Fruit fly (Drosophila melanogaster) whole organism, embryonic: ENCODE results near the gene mib1.

Experiments used
- Adf1 ChIP-seq: fragments of 200-800 bp; sonication (Bioruptor generic); IDR thresholded peaks from 2 replicates; pipeline ENCODE4 v1.3.6; 2022; ENCODE audit warnings: missing biosample characterization, missing genetic modification characterization
- B-H2 ChIP-seq: fragments of 200-800 bp; sonication (Bioruptor generic); optimal IDR thresholded peaks from 2 replicates; lab custom pipeline; 2018; ENCODE audit warnings: missing biosample characterization, mild to moderate bottlenecking, missing genetic modification characterization
- CG10431 ChIP-seq: fragments of 200-800 bp; sonication (Bioruptor generic); optimal IDR thresholded peaks from 3 replicates; lab custom pipeline; 2018; ENCODE audit warnings: missing biosample characterization, mild to moderate bottlenecking, missing genetic modification characterization
- CG10565 ChIP-seq: fragments of 200-800 bp; sonication (Bioruptor generic); optimal IDR thresholded peaks from 3 replicates; lab custom pipeline; 2016; ENCODE audit warnings: missing biosample characterization, mild to moderate bottlenecking, missing genetic modification characterization
- CG14050 ChIP-seq: fragments of 200-800 bp; sonication (Bioruptor generic); IDR thresholded peaks from 3 replicates; pipeline ENCODE4 v1.3.6; 2022; ENCODE audit warnings: missing biosample characterization, missing genetic modification characterization
- CG14441 ChIP-seq: fragments of 200-800 bp; sonication (Bioruptor generic); IDR thresholded peaks from 2 replicates; pipeline ENCODE4 v1.3.6; 2022; ENCODE audit warnings: missing biosample characterization, missing genetic modification characterization
- CG15601 ChIP-seq: fragments of 200-800 bp; sonication (Bioruptor generic); optimal IDR thresholded peaks from 3 replicates; lab custom pipeline; 2019; ENCODE audit warnings: missing biosample characterization, mild to moderate bottlenecking, missing genetic modification characterization, moderate library complexity
- CG15696 ChIP-seq: fragments of 200-800 bp; sonication (Bioruptor generic); optimal IDR thresholded peaks from 2 replicates; lab custom pipeline; 2019; ENCODE audit warnings: missing biosample characterization, mild to moderate bottlenecking, missing genetic modification characterization, moderate library complexity
- CG17802 ChIP-seq: fragments of 200-800 bp; sonication (Bioruptor generic); optimal IDR thresholded peaks from 2 replicates; lab custom pipeline; 2018; ENCODE audit warnings: missing biosample characterization, mild to moderate bottlenecking, missing genetic modification characterization, moderate library complexity
- CG33557 ChIP-seq: fragments of 200-800 bp; sonication (Bioruptor generic); optimal IDR thresholded peaks from 2 replicates; lab custom pipeline; 2019; ENCODE audit warnings: missing biosample characterization, mild to moderate bottlenecking, missing genetic modification characterization, moderate library complexity
- CG4707 ChIP-seq: fragments of 200-800 bp; sonication (Bioruptor generic); optimal IDR thresholded peaks from 2 replicates; lab custom pipeline; 2018; ENCODE audit warnings: missing biosample characterization, mild to moderate bottlenecking, missing genetic modification characterization, moderate library complexity
- CG4820 ChIP-seq: fragments of 200-800 bp; sonication (Bioruptor generic); optimal IDR thresholded peaks from 3 replicates; lab custom pipeline; 2016; ENCODE audit warnings: missing biosample characterization, missing genetic modification characterization
- CG6272 ChIP-seq: fragments of 200-800 bp; sonication (Bioruptor generic); IDR thresholded peaks from 2 replicates; pipeline ENCODE4 v1.3.6; 2022; ENCODE audit warnings: missing biosample characterization, missing genetic modification characterization
- CG6654 ChIP-seq: fragments of 200-800 bp; sonication (Bioruptor generic); optimal IDR thresholded peaks from 2 replicates; lab custom pipeline; 2017; ENCODE audit warnings: missing biosample characterization, mild to moderate bottlenecking, missing genetic modification characterization
- CG7357 ChIP-seq: fragments of 200-800 bp; sonication (Bioruptor generic); IDR thresholded peaks from 3 replicates; pipeline ENCODE4 v1.3.6; 2022; ENCODE audit warnings: missing biosample characterization, missing genetic modification characterization
- CG7987 ChIP-seq: fragments of 200-800 bp; sonication (Bioruptor generic); optimal IDR thresholded peaks from 2 replicates; lab custom pipeline; 2018; ENCODE audit warnings: missing biosample characterization, mild to moderate bottlenecking, missing genetic modification characterization, moderate library complexity
- CG9609 ChIP-seq: fragments of 200-800 bp; sonication (Bioruptor generic); optimal IDR thresholded peaks from 3 replicates; lab custom pipeline; 2016; ENCODE audit warnings: missing biosample characterization, missing genetic modification characterization
- Chrac-16 ChIP-seq: fragments of 200-800 bp; sonication (Bioruptor generic); optimal IDR thresholded peaks from 3 replicates; lab custom pipeline; 2016; ENCODE audit warnings: missing biosample characterization, missing genetic modification characterization
- D19A ChIP-seq: fragments of 200-800 bp; optimal IDR thresholded peaks from 3 replicates; lab custom pipeline; 2019; ENCODE audit warnings: missing biosample characterization, mild to moderate bottlenecking, missing genetic modification characterization, moderate library complexity
- Dp ChIP-seq: fragments of 200-800 bp; sonication (Bioruptor generic); optimal IDR thresholded peaks from 2 replicates; lab custom pipeline; 2018; ENCODE audit warnings: missing biosample characterization, mild to moderate bottlenecking, missing genetic modification characterization, moderate library complexity
- Ets65A ChIP-seq: fragments of 200-800 bp; sonication (Bioruptor generic); peaks from one replicate; lab custom pipeline; 2016; ENCODE audit warnings: missing biosample characterization, missing genetic modification characterization
- Fer1 ChIP-seq: fragments of 200-800 bp; sonication (Bioruptor generic); optimal IDR thresholded peaks from 2 replicates; lab custom pipeline; 2017; ENCODE audit warnings: missing biosample characterization, mild to moderate bottlenecking, missing genetic modification characterization
- H2.0 ChIP-seq: fragments of 200-800 bp; sonication (Bioruptor generic); IDR thresholded peaks from 2 replicates; pipeline ENCODE4 v1.3.6; 2022; ENCODE audit warnings: missing biosample characterization, missing genetic modification characterization
- HmgD ChIP-seq: fragments of 200-800 bp; sonication (Bioruptor generic); optimal IDR thresholded peaks from 3 replicates; lab custom pipeline; 2016; ENCODE audit warnings: missing biosample characterization, missing genetic modification characterization
- Lim3 ChIP-seq: fragments of 200-800 bp; sonication (Bioruptor generic); IDR thresholded peaks from 2 replicates; pipeline ENCODE4 v1.3.6; 2022; ENCODE audit warnings: missing biosample characterization, missing genetic modification characterization
- NC2α ChIP-seq: fragments of 200-800 bp; sonication (Bioruptor generic); optimal IDR thresholded peaks from 2 replicates; lab custom pipeline; 2016; ENCODE audit warnings: missing biosample characterization, missing genetic modification characterization
- NC2β ChIP-seq: fragments of 200-800 bp; sonication (Bioruptor generic); optimal IDR thresholded peaks from 2 replicates; lab custom pipeline; 2016; ENCODE audit warnings: missing biosample characterization, missing genetic modification characterization
- Pdp1 ChIP-seq, 2 experiments: fragments of 200-800 bp; sonication (Bioruptor generic); optimal IDR thresholded peaks; 3 replicates each; lab custom pipeline; 2016; ENCODE audit warnings: missing biosample characterization in 2 of 2, missing genetic modification characterization in 2 of 2, mild to moderate bottlenecking in 1 of 2, moderate library complexity in 1 of 2
- Ssrp ChIP-seq: fragments of 200-800 bp; sonication (Bioruptor generic); optimal IDR thresholded peaks from 2 replicates; lab custom pipeline; 2018; ENCODE audit warnings: missing biosample characterization, mild to moderate bottlenecking, missing genetic modification characterization, moderate library complexity
- Xrp1 ChIP-seq: fragments of 200-800 bp; sonication (Bioruptor generic); IDR thresholded peaks from 2 replicates; pipeline ENCODE4 v1.3.6; 2022; ENCODE audit warnings: missing biosample characterization, missing genetic modification characterization
- amos ChIP-seq: fragments of 200-800 bp; sonication (Bioruptor generic); IDR thresholded peaks from 2 replicates; pipeline ENCODE4 v1.3.6; 2022; ENCODE audit warnings: missing biosample characterization, missing genetic modification characterization; ENCODE audit not compliant: partially characterized antibody
- bigmax ChIP-seq: fragments of 200-800 bp; sonication (Bioruptor generic); optimal IDR thresholded peaks from 2 replicates; lab custom pipeline; 2018; ENCODE audit warnings: missing biosample characterization, mild to moderate bottlenecking, missing genetic modification characterization
- chif ChIP-seq, 2 experiments: fragments of 200-800 bp; sonication (Bioruptor generic); optimal IDR thresholded peaks; 3 replicates each; lab custom pipeline; 2016; ENCODE audit warnings: missing biosample characterization in 2 of 2, missing genetic modification characterization in 2 of 2
- cwo ChIP-seq: fragments of 200-800 bp; sonication (Bioruptor generic); optimal IDR thresholded peaks from 3 replicates; lab custom pipeline; 2017; ENCODE audit warnings: missing biosample characterization, missing genetic modification characterization, mild to moderate bottlenecking, moderate library complexity, missing genetic modification reagents
- da ChIP-seq: fragments of 200-800 bp; sonication (Bioruptor generic); optimal IDR thresholded peaks from 2 replicates; lab custom pipeline; 2016; ENCODE audit warnings: missing biosample characterization, missing genetic modification characterization
- disco-r ChIP-seq: fragments of 200-800 bp; sonication (Bioruptor generic); optimal IDR thresholded peaks from 2 replicates; lab custom pipeline; 2016; ENCODE audit warnings: missing biosample characterization, missing genetic modification characterization
- fru ChIP-seq: fragments of >200 bp; optimal IDR thresholded peaks from 2 replicates; lab custom pipeline; 2017
- ham ChIP-seq: fragments of 200-800 bp; sonication (Bioruptor generic); IDR thresholded peaks from 2 replicates; pipeline ENCODE4 v1.3.6; 2022; ENCODE audit warnings: missing biosample characterization, missing genetic modification characterization
- lov ChIP-seq, 2 experiments: fragments of 200-800 bp in 1 of 2; fragments of >200 bp in 1 of 2; sonication (Bioruptor generic) in 1 of 2; IDR thresholded peaks in 1 of 2; optimal IDR thresholded peaks in 1 of 2; 2 replicates in 1 of 2; 3 replicates in 1 of 2; pipeline versions ENCODE4 v1.3.6 to Lab custom; 2017 to 2022; ENCODE audit warnings: missing biosample characterization in 1 of 2, missing genetic modification characterization in 1 of 2
- nerfin-1 ChIP-seq: fragments of 200-800 bp; sonication (Bioruptor generic); optimal IDR thresholded peaks from 3 replicates; lab custom pipeline; 2019; ENCODE audit warnings: missing biosample characterization, mild to moderate bottlenecking, missing genetic modification characterization, moderate library complexity
- oc ChIP-seq: fragments of 200-800 bp; sonication (Bioruptor generic); optimal IDR thresholded peaks from 2 replicates; lab custom pipeline; 2018; ENCODE audit warnings: missing biosample characterization, mild to moderate bottlenecking, missing genetic modification characterization, moderate library complexity
- pfk ChIP-seq: fragments of 200-800 bp; sonication (Bioruptor generic); optimal IDR thresholded peaks from 2 replicates; lab custom pipeline; 2018; ENCODE audit warnings: missing biosample characterization, mild to moderate bottlenecking, missing genetic modification characterization, moderate library complexity
- pho ChIP-seq: fragments of 200-800 bp; sonication (Bioruptor generic); optimal IDR thresholded peaks from 2 replicates; lab custom pipeline; 2016; ENCODE audit warnings: missing biosample characterization, missing genetic modification characterization
- salm ChIP-seq: fragments of 200-800 bp; sonication (Bioruptor generic); optimal IDR thresholded peaks from 2 replicates; lab custom pipeline; 2018; ENCODE audit warnings: missing biosample characterization, mild to moderate bottlenecking, missing genetic modification characterization
- slou ChIP-seq: fragments of 200-800 bp; sonication (Bioruptor generic); optimal IDR thresholded peaks from 3 replicates; lab custom pipeline; 2016; ENCODE audit warnings: missing biosample characterization, missing genetic modification characterization
- trem ChIP-seq: fragments of 200-800 bp; optimal IDR thresholded peaks from 3 replicates; lab custom pipeline; 2019; ENCODE audit warnings: missing biosample characterization, mild to moderate bottlenecking, missing genetic modification characterization, moderate library complexity
- trh ChIP-seq: fragments of 200-800 bp; sonication (Bioruptor generic); optimal IDR thresholded peaks from 2 replicates; lab custom pipeline; 2016; ENCODE audit warnings: missing biosample characterization, missing genetic modification characterization
- wdn ChIP-seq: fragments of 200-800 bp; sonication (Bioruptor generic); IDR thresholded peaks from 2 replicates; pipeline ENCODE4 v1.3.6; 2022; ENCODE audit warnings: missing biosample characterization, missing genetic modification characterization
- zf30C ChIP-seq: fragments of 200-800 bp; sonication (Bioruptor generic); optimal IDR thresholded peaks from 3 replicates; lab custom pipeline; 2018; ENCODE audit warnings: missing biosample characterization, mild to moderate bottlenecking, missing genetic modification characterization

Gene mib1

DNA sequence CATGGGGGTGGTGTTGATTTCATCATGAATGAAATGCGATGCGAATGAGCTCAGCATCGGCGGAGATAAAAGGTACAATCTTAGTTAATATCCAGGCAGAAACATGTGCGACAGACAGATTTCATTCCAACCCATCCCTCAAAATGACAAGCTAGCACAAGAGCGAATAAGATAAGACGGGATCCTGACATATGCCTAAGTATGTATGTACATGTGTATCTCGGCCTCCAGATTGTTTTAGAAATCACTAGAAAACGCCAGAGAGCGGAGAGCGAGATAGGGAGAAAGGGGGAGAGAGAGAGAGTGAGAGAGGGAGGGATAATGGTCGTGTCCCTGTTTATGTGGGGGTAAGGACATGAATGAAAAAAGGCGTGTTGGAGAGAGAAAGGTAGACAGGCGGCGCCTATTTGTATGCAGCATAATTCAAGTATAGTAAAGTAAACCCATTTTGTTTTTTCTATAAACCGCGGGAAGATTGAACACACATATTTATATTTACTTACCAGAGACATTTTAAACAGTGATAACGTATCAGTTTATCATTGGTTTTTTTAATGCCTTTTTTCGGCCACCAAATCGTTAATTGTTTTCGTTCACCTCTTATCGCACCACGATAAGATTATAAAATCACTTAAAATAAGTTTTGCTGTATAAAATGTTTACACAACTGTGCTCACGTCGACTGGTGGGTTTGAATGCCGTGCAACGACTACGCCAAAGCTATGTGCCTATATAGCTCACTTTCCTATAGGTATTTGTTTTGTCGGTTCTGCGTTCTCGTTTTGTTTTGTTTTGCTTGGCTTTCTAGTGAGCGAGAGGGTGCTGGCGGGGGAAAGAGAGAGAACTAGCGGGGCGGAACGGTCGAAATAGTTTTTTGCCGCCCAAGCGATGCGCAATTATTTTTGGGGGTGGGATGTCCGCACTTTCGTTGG lies 38.6 kb upstream of the mib1 start (continued):
- TF ChIP-seq CG10565 (GFP tag; lab: Kevin White, UChicago) (no peak), CG9609 (GFP tag; lab: Kevin White, UChicago) (no peak), slou (GFP tag; lab: Kevin White, UChicago) (no peak), B-H2 (GFP tag; lab: Kevin White, UChicago) (peak; percentile 63), NC2β (no peak), da (GFP tag; lab: Kevin White, UChicago) (no peak), Lim3 (GFP tag; lab: Robert Waterston, UW) (peak; percentile 63; the same call in 1 of the 2 replicates), chif (GFP tag; optimal IDR thresholded peaks at IDR 0.05; lab: Kevin White, UChicago) (no peak), CG7357 (GFP tag; lab: Robert Waterston, UW) (no peak), H2.0 (GFP tag; lab: Robert Waterston, UW) (no peak), CG10431 (GFP tag; lab: Kevin White, UChicago) (peak; percentile 22), oc (tag; lab: Kevin White, UChicago) (peak; percentile 1), CG6272 (GFP tag; lab: Robert Waterston, UW) (no peak), D19A (tag; lab: Kevin White, UChicago) (peak; percentile 24), CG4707 (GFP tag; lab: Kevin White, UChicago) (no peak), NC2α (GFP tag; lab: Kevin White, UChicago) (no peak), Pdp1 (GFP tag; optimal IDR thresholded peaks at IDR 0.05; lab: Kevin White, UChicago) (peak in 1 of 2 experiments; percentile 59), CG33557 (GFP tag; lab: Kevin White, UChicago) (peak; percentile 29), wdn (GFP tag; lab: Robert Waterston, UW) (no peak), CG4820 (GFP tag; lab: Kevin White, UChicago) (no peak), ham (GFP tag; lab: Robert Waterston, UW) (no peak), nerfin-1 (peak; percentile 94), pho (no peak), Ets65A (GFP tag; lab: Kevin White, UChicago) (no peak), trh (GFP tag; lab: Kevin White, UChicago) (no peak), amos (GFP tag; lab: Robert Waterston, UW) (no peak), lov (optimal IDR thresholded peaks at IDR 0.05; lab: Kevin White, UChicago) (no peak), lov (GFP tag; IDR thresholded peaks at IDR 0.05; lab: Robert Waterston, UW) (peak; percentile 31; the same call in 2 of the 3 replicates), Dp (GFP tag; lab: Kevin White, UChicago) (no peak), trem (no peak), Xrp1 (peak; percentile 49; the same call in 1 of the 2 replicates), zf30C (GFP tag; lab: Kevin White, UChicago) (no peak), disco-r (no peak), CG15696 (tag; lab: Kevin White, UChicago) (peak; percentile 51), CG15601 (tag; lab: Kevin White, UChicago) (peak; percentile 57), CG17802 (tag; lab: Kevin White, UChicago) (no peak), CG7987 (GFP tag; lab: Kevin White, UChicago) (peak; percentile 14), Fer1 (GFP tag; lab: Kevin White, UChicago) (peak; percentile 62), Chrac-16 (GFP tag; lab: Kevin White, UChicago) (no peak), bigmax (GFP tag; lab: Kevin White, UChicago) (no peak), CG6654 (no peak), fru (lab: Kevin White, UChicago) (no peak), pfk (GFP tag; lab: Kevin White, UChicago) (peak; percentile 82), Adf1 (GFP tag; lab: Robert Waterston, UW) (peak; percentile 28; the same call in 1 of the 2 replicates), cwo (peak; percentile 28), Ssrp (tag; lab: Kevin White, UChicago) (no peak), HmgD (GFP tag; lab: Kevin White, UChicago) (no peak), CG14441 (GFP tag; lab: Robert Waterston, UW) (peak; percentile 12; the same call in 1 of the 2 replicates), CG14050 (GFP tag; lab: Robert Waterston, UW) (no peak), salm (tag; lab: Kevin White, UChicago) (peak; percentile 34)
